Worm (Caenorhabditis elegans) whole organism, young adult: ENCODE results near the gene R13H9.6.

Experiments used
- F52B5.7 ChIP-seq: sonication (generic microtip); optimal IDR thresholded peaks from 2 replicates; lab custom pipeline; 2016; ENCODE audit warnings: mild to moderate bottlenecking, missing genetic modification characterization, missing compliant biosample characterization
- efl-1 ChIP-seq: fragments of 150-350 bp; optimal IDR thresholded peaks from 2 replicates; lab custom pipeline; 2014; ENCODE audit warnings: missing biosample characterization, missing genetic modification reagents, missing genetic modification characterization

DNA sequence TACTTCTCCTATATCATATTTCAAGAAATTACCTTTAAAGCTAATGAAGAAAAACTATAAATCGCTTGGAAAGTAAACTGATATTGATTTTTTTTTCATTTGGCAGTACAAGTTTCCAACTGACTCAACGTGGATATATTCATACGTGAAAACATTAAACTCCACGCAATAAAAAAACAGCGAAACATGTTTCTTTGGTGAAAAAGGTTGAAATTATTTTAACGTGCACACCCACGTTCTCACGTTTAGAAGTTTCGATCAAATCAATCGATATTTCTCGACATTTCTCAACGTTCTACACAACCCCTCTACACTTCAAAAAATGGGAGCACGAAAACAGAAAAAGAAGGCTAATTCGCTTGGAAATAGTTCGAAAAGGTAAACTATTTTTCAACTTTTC, 39.5 kb downstream of the R13H9.6 start, which contains the start of the genes best-6 and C09B9.2:
- TF ChIP-seq efl-1 (no peak), F52B5.7 (no peak)
